Worm (Caenorhabditis elegans) whole organism, mixed stage, embryonic: ENCODE measurements around the gene mfsd-12.

ENCODE experiments used
- M03D4.4 ChIP-seq: sonication (generic microtip); optimal IDR thresholded peaks from 2 replicates; lab custom pipeline; 2017; ENCODE audit warnings: mild to moderate bottlenecking, missing genetic modification characterization, missing compliant biosample characterization
- bed-3 ChIP-seq: fragments of 200-800 bp; sonication (Bioruptor generic); optimal IDR thresholded peaks from 3 replicates; lab custom pipeline; 2018; ENCODE audit warnings: mild to moderate bottlenecking, missing genetic modification characterization, moderate library complexity, missing compliant biosample characterization
- blmp-1 ChIP-seq: fragments of 150-350 bp; optimal IDR thresholded peaks from 2 replicates; lab custom pipeline; 2014; ENCODE audit warnings: missing biosample characterization, missing genetic modification characterization
- ceh-39 ChIP-seq: fragments of 150-350 bp; optimal IDR thresholded peaks from 2 replicates; lab custom pipeline; 2014; ENCODE audit warnings: missing biosample characterization, missing genetic modification characterization
- ceh-43 ChIP-seq: fragments of 200-800 bp; sonication (Bioruptor generic); optimal IDR thresholded peaks from 2 replicates; lab custom pipeline; 2018; ENCODE audit warnings: mild to moderate bottlenecking, missing genetic modification characterization, moderate library complexity, missing compliant biosample characterization
- ceh-83 ChIP-seq: fragments of 200-800 bp; sonication (Bioruptor generic); optimal IDR thresholded peaks from 2 replicates; lab custom pipeline; 2018; ENCODE audit warnings: mild to moderate bottlenecking, missing genetic modification characterization, missing compliant biosample characterization
- cnd-1 ChIP-seq: fragments of 200-800 bp; sonication (Bioruptor generic); optimal IDR thresholded peaks from 2 replicates; lab custom pipeline; 2018; ENCODE audit warnings: mild to moderate bottlenecking, missing genetic modification characterization, missing compliant biosample characterization
- drap-1 ChIP-seq: fragments of 200-800 bp; sonication (Bioruptor generic); optimal IDR thresholded peaks from 3 replicates; lab custom pipeline; 2018; ENCODE audit warnings: mild to moderate bottlenecking, missing genetic modification characterization, missing compliant biosample characterization
- elt-1 ChIP-seq: sonication (generic microtip); optimal IDR thresholded peaks from 2 replicates; lab custom pipeline; 2017; ENCODE audit warnings: missing genetic modification characterization, mild to moderate bottlenecking, missing compliant biosample characterization, antibody characterized with exemption, moderate library complexity, borderline replicate concordance; ENCODE audit not compliant: insufficient read depth
- flh-1 ChIP-seq: fragments of 200-800 bp; sonication (Bioruptor generic); optimal IDR thresholded peaks from 2 replicates; lab custom pipeline; 2018; ENCODE audit warnings: mild to moderate bottlenecking, missing genetic modification characterization, moderate library complexity, missing compliant biosample characterization
- ham-2 ChIP-seq: fragments of 200-800 bp; sonication (Bioruptor generic); optimal IDR thresholded peaks from 2 replicates; lab custom pipeline; 2018; ENCODE audit warnings: mild to moderate bottlenecking, missing genetic modification characterization, missing compliant biosample characterization
- hlh-1 ChIP-seq: fragments of 150-350 bp; optimal IDR thresholded peaks from 2 replicates; lab custom pipeline; 2014; ENCODE audit warnings: missing biosample characterization, missing genetic modification reagents, missing genetic modification characterization
- lin-13 ChIP-seq: fragments of 150-350 bp; optimal IDR thresholded peaks from 2 replicates; lab custom pipeline; 2014; ENCODE audit warnings: missing biosample characterization, missing genetic modification characterization
- lin-32 ChIP-seq: fragments of 200-800 bp; sonication (Bioruptor generic); optimal IDR thresholded peaks from 2 replicates; lab custom pipeline; 2018; ENCODE audit warnings: mild to moderate bottlenecking, missing genetic modification characterization, missing compliant biosample characterization
- lsy-2 ChIP-seq: fragments of 150-350 bp; optimal IDR thresholded peaks from 2 replicates; lab custom pipeline; 2014; ENCODE audit warnings: missing biosample characterization, missing genetic modification characterization
- mab-5 ChIP-seq: fragments of 150-350 bp; optimal IDR thresholded peaks from 2 replicates; lab custom pipeline; 2014; ENCODE audit warnings: missing biosample characterization, missing genetic modification characterization
- mep-1 ChIP-seq: fragments of 150-350 bp; optimal IDR thresholded peaks from 2 replicates; lab custom pipeline; 2017; ENCODE audit warnings: missing biosample characterization, missing genetic modification reagents, missing genetic modification characterization, inconsistent platforms
- mls-2 ChIP-seq: sonication (generic microtip); optimal IDR thresholded peaks from 2 replicates; lab custom pipeline; 2016; ENCODE audit warnings: mild to moderate bottlenecking, missing genetic modification characterization, moderate library complexity, missing compliant biosample characterization
- nhr-12 ChIP-seq: fragments of 150-350 bp; optimal IDR thresholded peaks from 2 replicates; lab custom pipeline; 2014; ENCODE audit warnings: missing biosample characterization, missing genetic modification characterization
- nhr-2 ChIP-seq: fragments of 150-350 bp; optimal IDR thresholded peaks from 2 replicates; lab custom pipeline; 2014; ENCODE audit warnings: missing biosample characterization, missing genetic modification characterization
- nhr-237 ChIP-seq: fragments of 150-350 bp; optimal IDR thresholded peaks from 2 replicates; lab custom pipeline; 2014; ENCODE audit warnings: missing biosample characterization, missing genetic modification characterization
- nhr-76 ChIP-seq: sonication (generic microtip); optimal IDR thresholded peaks from 2 replicates; lab custom pipeline; 2017; ENCODE audit warnings: missing biosample characterization, missing genetic modification characterization
- pha-4 ChIP-seq: fragments of 150-350 bp; optimal IDR thresholded peaks from 2 replicates; lab custom pipeline; 2018; ENCODE audit warnings: missing biosample characterization, missing genetic modification reagents, missing genetic modification characterization
- sem-2 ChIP-seq: fragments of 200-800 bp; sonication (Bioruptor generic); optimal IDR thresholded peaks from 2 replicates; lab custom pipeline; 2018; ENCODE audit warnings: mild to moderate bottlenecking, missing genetic modification characterization, missing compliant biosample characterization
- snpc-4 ChIP-seq: fragments of 150-350 bp; optimal IDR thresholded peaks from 2 replicates; lab custom pipeline; 2014; ENCODE audit warnings: missing biosample characterization, missing genetic modification characterization
- sptf-1 ChIP-seq: sonication (generic microtip); optimal IDR thresholded peaks from 2 replicates; lab custom pipeline; 2017; ENCODE audit warnings: mild to moderate bottlenecking, missing genetic modification characterization, moderate library complexity, missing compliant biosample characterization
- tbx-8 ChIP-seq: fragments of 200-800 bp; sonication (Bioruptor generic); optimal IDR thresholded peaks from 2 replicates; lab custom pipeline; 2018; ENCODE audit warnings: mild to moderate bottlenecking, missing genetic modification characterization, moderate library complexity, missing compliant biosample characterization
- unc-120 ChIP-seq: sonication (generic microtip); optimal IDR thresholded peaks from 2 replicates; lab custom pipeline; 2017; ENCODE audit warnings: missing genetic modification characterization, missing compliant biosample characterization; ENCODE audit not compliant: poor library complexity, severe bottlenecking
- unc-39 ChIP-seq: fragments of 150-350 bp; optimal IDR thresholded peaks from 2 replicates; lab custom pipeline; 2014; ENCODE audit warnings: missing biosample characterization, missing genetic modification characterization
- unc-62 ChIP-seq: fragments of 150-350 bp; optimal IDR thresholded peaks from 2 replicates; lab custom pipeline; 2014; ENCODE audit warnings: missing biosample characterization, missing genetic modification reagents, missing genetic modification characterization
- zip-8 ChIP-seq: fragments of 150-350 bp; optimal IDR thresholded peaks from 2 replicates; lab custom pipeline; 2014; ENCODE audit warnings: missing biosample characterization, missing genetic modification characterization
- ztf-11 ChIP-seq: fragments of 150-350 bp; optimal IDR thresholded peaks from 2 replicates; lab custom pipeline; 2014; ENCODE audit warnings: missing biosample characterization, missing genetic modification characterization

mfsd-12 gene

DNA sequence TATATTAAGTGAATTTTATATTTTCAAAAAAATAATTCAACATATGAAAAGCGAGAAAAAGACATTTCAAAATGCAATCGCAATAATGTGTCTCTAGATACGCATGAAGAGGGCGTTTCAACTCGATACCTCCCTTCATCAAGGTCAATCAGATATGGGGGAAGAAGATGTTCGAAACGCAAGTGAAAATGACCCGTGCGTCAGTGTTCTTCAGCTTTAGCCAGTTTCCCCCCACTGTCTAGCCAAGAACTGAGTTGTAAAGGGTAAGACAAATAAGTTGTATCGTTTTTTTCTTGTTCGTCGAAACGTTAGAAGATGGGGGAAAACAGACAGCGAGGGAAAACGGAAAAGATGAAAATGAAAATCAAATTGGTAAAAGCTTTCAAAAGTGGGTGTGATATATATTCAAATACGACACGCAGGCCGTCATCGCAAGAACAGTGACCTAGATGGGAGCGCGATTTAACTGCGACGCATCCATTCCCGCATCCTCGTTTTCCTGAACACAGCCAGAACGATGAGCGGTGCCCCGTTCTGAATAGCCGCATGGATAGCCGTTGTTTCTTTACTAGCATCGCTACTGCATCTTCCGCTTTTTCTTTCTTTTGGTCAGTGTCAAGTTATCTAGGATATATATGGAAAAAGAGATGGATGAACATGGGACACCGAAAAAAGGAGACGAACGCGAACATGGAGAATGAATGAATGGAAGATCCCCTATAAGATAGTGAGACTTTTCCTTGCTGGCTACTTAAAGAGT is 26.9 kb downstream of the mfsd-12 start:
- TF ChIP-seq unc-120 (tag; lab: Kevin White, UChicago) = no peak
- TF ChIP-seq blmp-1 (tag; lab: Kevin White, UChicago) = peak; percentile 28
- TF ChIP-seq unc-39 = no peak
- peak; percentile 93 for TF ChIP-seq ham-2
- no peak for TF ChIP-seq sem-2

DNA sequence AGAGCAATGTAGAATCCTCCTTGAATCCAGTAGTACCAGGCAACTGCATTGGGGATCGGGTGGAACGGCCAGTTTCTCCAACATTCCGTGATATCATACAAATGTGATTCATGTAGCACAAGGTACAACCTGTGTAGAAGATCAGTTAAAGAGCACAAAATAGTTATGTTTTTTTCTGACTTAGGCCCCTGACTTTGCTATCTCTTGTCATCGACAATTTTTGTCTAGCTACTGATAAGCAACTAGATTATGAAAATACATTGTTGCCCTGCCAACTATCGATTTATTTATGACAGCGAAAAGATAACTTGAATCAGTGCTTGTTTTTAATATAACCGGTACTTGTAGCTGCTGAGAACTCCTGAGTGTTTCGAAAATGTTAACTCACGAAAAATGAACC is 30.4 kb downstream of the mfsd-12 start:
- TF ChIP-seq lin-13 (tag; lab: Kevin White, UChicago) (no peak), ham-2 (no peak), ceh-83 (GFP tag; lab: Kevin White, UChicago) (no peak), unc-39 (no peak), tbx-8 (no peak), lsy-2 (tag; lab: Kevin White, UChicago) (no peak), zip-8 (tag; lab: Kevin White, UChicago) (no peak), nhr-76 (tag; lab: Kevin White, UChicago) (no peak), cnd-1 (tag; lab: Kevin White, UChicago) (no peak)

DNA sequence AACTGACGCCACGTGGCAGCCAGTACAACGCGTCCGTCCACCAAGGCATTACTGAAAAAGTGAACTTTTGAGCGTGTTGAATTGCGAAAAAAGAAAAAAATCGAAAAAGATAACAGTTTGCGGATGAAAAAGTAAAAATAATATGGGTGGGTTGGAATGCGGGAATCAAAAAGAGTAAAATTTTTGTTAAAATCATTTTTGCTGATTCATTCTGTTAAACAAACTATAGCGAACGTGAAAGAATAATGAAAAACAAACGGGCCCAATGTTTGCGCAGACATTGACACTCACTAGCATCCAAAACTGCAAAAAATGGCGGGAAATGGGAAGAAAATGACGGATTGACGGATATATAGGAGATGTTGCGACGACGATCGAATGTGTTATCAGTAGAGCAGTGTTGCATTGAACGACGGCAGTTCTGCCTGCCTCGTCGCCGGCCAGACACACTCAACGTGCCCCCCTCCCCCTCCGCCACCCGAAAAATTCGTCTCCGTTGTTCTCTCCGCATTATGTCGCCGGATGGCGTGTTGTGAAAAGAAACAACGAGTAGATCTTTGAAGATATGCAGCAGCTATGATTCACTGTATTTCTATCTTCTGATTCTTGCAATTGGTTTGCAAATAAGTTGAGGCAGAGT is 31.6 kb downstream of the mfsd-12 start, which contains the start of gene hyl-2:
Gene hyl-2 (minus strand): TSS at position 51 of the 640 bp plus-strand sequence.
- TF ChIP-seq cnd-1 (tag; lab: Kevin White, UChicago) (peak; percentile 39), ceh-39 (tag; lab: Kevin White, UChicago) (no peak), sptf-1 (tag; lab: Kevin White, UChicago) (peak; percentile 42), unc-62 (GFP tag; lab: Kevin White, UChicago) (no peak), nhr-12 (tag; lab: Kevin White, UChicago) (no peak), ham-2 (peak; percentile 37), snpc-4 (tag; lab: Kevin White, UChicago) (no peak), hlh-1 (tag; lab: Kevin White, UChicago) (peak; percentile 5), lin-13 (tag; lab: Kevin White, UChicago) (peak; percentile 10), mls-2 (tag; lab: Kevin White, UChicago) (peak; percentile 8), elt-1 (tag; lab: Kevin White, UChicago) (peak; percentile 21)

DNA sequence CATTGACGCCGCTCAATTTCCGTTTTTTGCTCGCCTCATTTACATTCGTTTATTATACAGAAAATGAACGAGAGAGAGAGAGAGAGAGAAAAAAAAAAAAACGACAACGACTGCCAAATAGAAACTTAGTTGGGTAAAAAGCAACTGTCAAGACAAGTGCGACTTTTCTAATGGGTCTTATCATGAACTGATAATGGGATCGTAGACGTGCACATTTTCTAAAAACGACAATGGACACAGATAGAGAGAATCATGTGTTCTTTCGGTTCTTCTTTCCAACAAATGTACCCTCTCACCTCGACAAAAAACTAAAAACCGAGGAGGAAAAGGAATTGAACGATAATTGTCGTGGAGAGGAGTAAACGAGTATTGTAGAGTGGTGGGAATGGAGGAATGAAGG is 32.2 kb downstream of the mfsd-12 start:
- TF ChIP-seq nhr-2 (tag; lab: Kevin White, UChicago) = no peak
- no peak for TF ChIP-seq ham-2
- TF ChIP-seq M03D4.4 (tag; lab: Kevin White, UChicago) = no peak
- TF ChIP-seq mep-1 (tag; lab: Kevin White, UChicago) = no peak
- TF ChIP-seq ztf-11 (tag; lab: Kevin White, UChicago) = no peak
- no peak for TF ChIP-seq bed-3
- TF ChIP-seq ceh-83 (GFP tag; lab: Kevin White, UChicago) = no peak
- no peak for TF ChIP-seq mab-5 (tag; lab: Kevin White, UChicago)
- no peak for TF ChIP-seq unc-62 (GFP tag; lab: Kevin White, UChicago)
- no peak for TF ChIP-seq ceh-43 (GFP tag; lab: Kevin White, UChicago)
- TF ChIP-seq sptf-1 (tag; lab: Kevin White, UChicago) = no peak
- TF ChIP-seq tbx-8 = no peak
- no peak for TF ChIP-seq nhr-237 (tag; lab: Kevin White, UChicago)

DNA sequence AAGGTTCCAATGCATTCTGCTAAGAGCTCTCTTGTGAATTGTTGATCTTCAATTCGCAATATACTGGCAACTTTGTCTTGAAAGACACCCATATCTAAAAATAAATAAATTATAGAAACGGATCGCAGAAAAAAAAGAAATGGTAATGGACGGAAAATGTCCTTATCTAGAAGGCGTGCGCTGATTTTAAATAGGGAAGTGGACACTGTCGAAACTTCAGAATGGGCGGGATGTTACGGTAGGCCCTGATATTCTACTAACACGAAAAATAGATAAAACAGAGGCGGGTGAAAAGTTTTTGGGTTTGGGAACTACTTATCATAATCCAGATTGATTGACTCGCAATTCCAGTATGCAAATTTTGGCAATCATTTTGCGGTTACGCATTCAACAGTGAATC is 37.0 kb downstream of the mfsd-12 start, which contains the start of gene aqp-8:
Gene aqp-8 (minus strand): TSS at position 101 of the 400 bp plus-strand sequence.
- TF ChIP-seq blmp-1 (tag; lab: Kevin White, UChicago) (no peak), ceh-83 (GFP tag; lab: Kevin White, UChicago) (no peak), drap-1 (no peak), mls-2 (tag; lab: Kevin White, UChicago) (no peak), snpc-4 (tag; lab: Kevin White, UChicago) (no peak), ham-2 (no peak), ceh-43 (GFP tag; lab: Kevin White, UChicago) (no peak), unc-120 (tag; lab: Kevin White, UChicago) (no peak), pha-4 (tag; lab: Kevin White, UChicago) (no peak), flh-1 (GFP tag; lab: Kevin White, UChicago) (no peak), lin-32 (no peak), unc-39 (no peak), nhr-12 (tag; lab: Kevin White, UChicago) (no peak)
